Worm (Caenorhabditis elegans) whole organism, L3 larva: ENCODE results near the gene catp-3.

Experiments
- aly-2 ChIP-seq: fragments of 150-350 bp; optimal IDR thresholded peaks from 2 replicates; lab custom pipeline; 2014; ENCODE audit warnings: missing biosample characterization, missing genetic modification characterization
- ama-1 ChIP-seq: fragments of 150-350 bp; optimal IDR thresholded peaks from 2 replicates; lab custom pipeline; 2018
- daf-12 ChIP-seq: fragments of 150-350 bp; optimal IDR thresholded peaks from 2 replicates; lab custom pipeline; 2014; ENCODE audit warnings: missing biosample characterization, missing genetic modification reagents, missing genetic modification characterization
- elt-1 ChIP-seq: fragments of 150-350 bp; optimal IDR thresholded peaks from 2 replicates; lab custom pipeline; 2014; ENCODE audit warnings: missing biosample characterization, missing genetic modification characterization
- nhr-25 ChIP-seq: sonication (generic microtip); optimal IDR thresholded peaks from 2 replicates; lab custom pipeline; 2017; ENCODE audit warnings: missing biosample characterization, missing genetic modification characterization
- nhr-77 ChIP-seq: fragments of 150-350 bp; optimal IDR thresholded peaks from 2 replicates; lab custom pipeline; 2014; ENCODE audit warnings: missing biosample characterization, missing genetic modification characterization
- pqm-1 ChIP-seq: fragments of 150-350 bp; optimal IDR thresholded peaks from 2 replicates; lab custom pipeline; 2017; ENCODE audit warnings: missing biosample characterization, missing genetic modification characterization, inconsistent platforms
- tbx-2 ChIP-seq: sonication (generic microtip); optimal IDR thresholded peaks from 2 replicates; lab custom pipeline; 2016; ENCODE audit warnings: mild to moderate bottlenecking, missing genetic modification characterization, missing compliant biosample characterization
- unc-39 ChIP-seq: sonication (generic microtip); optimal IDR thresholded peaks from 4 replicates; lab custom pipeline; 2017; ENCODE audit warnings: missing biosample characterization, missing genetic modification characterization
- unc-62 ChIP-seq: fragments of 150-350 bp; sonication (generic microtip); optimal IDR thresholded peaks from 4 replicates; lab custom pipeline; 2014; ENCODE audit warnings: missing biosample characterization, missing genetic modification reagents, missing genetic modification characterization
- zag-1 ChIP-seq: fragments of 150-350 bp; optimal IDR thresholded peaks from 2 replicates; lab custom pipeline; 2014; ENCODE audit warnings: missing biosample characterization, missing genetic modification characterization

ce11 chrV:8067800-8068199 lies 8.0 kb upstream of the catp-3 start, which contains the start of gene str-140:
- TF ChIP-seq unc-39 (no peak), zag-1 (no peak), nhr-77 (tag; lab: Kevin White, UChicago) (no peak), unc-62 (no peak), aly-2 (no peak), elt-1 (tag; lab: Kevin White, UChicago) (no peak), daf-12 (no peak), nhr-25 (tag; lab: Kevin White, UChicago) (no peak), pqm-1 (no peak), ama-1 (lab: Kevin White, UChicago) (no peak), tbx-2 (tag; lab: Kevin White, UChicago) (no peak)
